Worm (Caenorhabditis elegans) whole organism, late embryonic: ENCODE measurements around the gene mbr-1.

ENCODE experiments used
- F13H6.1 ChIP-seq: sonication (generic microtip); optimal IDR thresholded peaks from 2 replicates; lab custom pipeline; 2016; ENCODE audit warnings: missing genetic modification characterization, missing compliant biosample characterization
- ceh-24 ChIP-seq: sonication (generic microtip); optimal IDR thresholded peaks from 2 replicates; lab custom pipeline; 2016; ENCODE audit warnings: mild to moderate bottlenecking, missing genetic modification characterization, missing compliant biosample characterization
- ceh-34 ChIP-seq: sonication (generic microtip); optimal IDR thresholded peaks from 2 replicates; lab custom pipeline; 2016; ENCODE audit warnings: mild to moderate bottlenecking, missing genetic modification characterization, missing compliant biosample characterization
- ceh-45 ChIP-seq: fragments of 200-800 bp; sonication (Bioruptor generic); IDR thresholded peaks from 2 replicates; pipeline ENCODE4 v1.3.6; 2022; ENCODE audit warnings: missing genetic modification reagents, missing genetic modification characterization, missing compliant biosample characterization
- ceh-6 ChIP-seq: fragments of 200-800 bp; sonication (Bioruptor generic); optimal IDR thresholded peaks from 2 replicates; lab custom pipeline; 2018; ENCODE audit warnings: mild to moderate bottlenecking, missing genetic modification characterization, missing compliant biosample characterization
- elt-2 ChIP-seq: sonication (generic microtip); optimal IDR thresholded peaks from 2 replicates; lab custom pipeline; 2016; ENCODE audit warnings: missing genetic modification reagents, missing genetic modification characterization, missing compliant biosample characterization
- lim-6 ChIP-seq: sonication (generic microtip); optimal IDR thresholded peaks from 2 replicates; lab custom pipeline; 2016; ENCODE audit warnings: missing genetic modification characterization, missing compliant biosample characterization
- pag-3 ChIP-seq: sonication (generic microtip); optimal IDR thresholded peaks from 2 replicates; lab custom pipeline; 2016; ENCODE audit warnings: missing compliant biosample characterization, missing genetic modification characterization, borderline replicate concordance
- pha-2 ChIP-seq: sonication (generic microtip); optimal IDR thresholded peaks from 2 replicates; lab custom pipeline; 2017; ENCODE audit warnings: mild to moderate bottlenecking, missing genetic modification characterization, missing compliant biosample characterization
- rnt-1 ChIP-seq: sonication (generic microtip); optimal IDR thresholded peaks from 2 replicates; lab custom pipeline; 2016; ENCODE audit warnings: missing genetic modification characterization, missing compliant biosample characterization
- sox-4 ChIP-seq: sonication (generic microtip); optimal IDR thresholded peaks from 2 replicates; lab custom pipeline; 2017; ENCODE audit warnings: mild to moderate bottlenecking, missing genetic modification characterization, inconsistent platforms, missing compliant biosample characterization
- tbx-2 ChIP-seq: sonication (generic microtip); optimal IDR thresholded peaks from 2 replicates; lab custom pipeline; 2016; ENCODE audit warnings: missing genetic modification characterization, missing compliant biosample characterization
- unc-86 ChIP-seq: sonication (generic microtip); optimal IDR thresholded peaks from 2 replicates; lab custom pipeline; 2016; ENCODE audit warnings: missing genetic modification characterization, missing compliant biosample characterization

DNA sequence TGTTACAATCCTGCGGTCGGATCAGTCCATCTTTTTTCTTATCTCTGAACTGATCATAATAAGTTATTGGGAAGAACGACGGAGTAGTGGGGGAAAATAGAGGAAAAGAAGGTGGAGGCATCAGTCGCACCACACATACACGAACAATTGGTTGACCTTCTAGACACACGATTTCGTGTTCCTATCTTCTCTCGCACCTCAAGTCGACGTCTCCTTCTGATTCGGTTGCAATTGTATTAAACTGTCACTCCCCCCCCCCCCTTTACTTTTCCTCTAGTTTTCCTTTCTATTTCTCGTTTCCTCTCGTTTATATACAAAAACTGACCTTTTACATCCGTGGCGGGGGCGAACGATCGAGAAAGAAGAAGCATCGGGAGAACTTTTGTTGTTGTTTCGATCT is 30.6 kb downstream of the mbr-1 start:
- TF ChIP-seq sox-4 (no peak), F13H6.1 (tag; lab: Kevin White, UChicago) (no peak), ceh-45 (no peak), ceh-6 (GFP tag; lab: Kevin White, UChicago) (no peak), ceh-34 (tag; lab: Kevin White, UChicago) (no peak), rnt-1 (no peak), lim-6 (tag; lab: Kevin White, UChicago) (no peak), ceh-24 (tag; lab: Kevin White, UChicago) (no peak), unc-86 (no peak), pha-2 (tag; lab: Kevin White, UChicago) (no peak), elt-2 (tag; lab: Kevin White, UChicago) (no peak), pag-3 (tag; lab: Kevin White, UChicago) (no peak), tbx-2 (no peak)
